Fruit fly (Drosophila melanogaster) whole organism, embryonic: ENCODE results near the gene cdi.
A peak's percentile ranks its signal among the peaks of the same experiment; 100 is the strongest.

ENCODE experiments used
- Aef1 ChIP-seq: fragments of 200-800 bp; sonication (Bioruptor generic); IDR thresholded peaks from 3 replicates; pipeline ENCODE4 v1.3.6; 2022; ENCODE audit warnings: missing biosample characterization, missing genetic modification characterization
- Asciz ChIP-seq: fragments of 200-800 bp; sonication (Bioruptor generic); optimal IDR thresholded peaks from 2 replicates; lab custom pipeline; 2017; ENCODE audit warnings: missing biosample characterization, mild to moderate bottlenecking, missing genetic modification characterization, missing genetic modification reagents
- Atf-2 ChIP-seq: fragments of 200-800 bp; sonication (Bioruptor generic); optimal IDR thresholded peaks from 2 replicates; lab custom pipeline; 2016; ENCODE audit warnings: missing biosample characterization, missing genetic modification characterization
- Atf6 ChIP-seq: fragments of 200-800 bp; sonication (Bioruptor generic); IDR thresholded peaks from 2 replicates; pipeline ENCODE4 v1.3.6; 2022; ENCODE audit warnings: missing biosample characterization, missing genetic modification characterization
- B-H2 ChIP-seq: fragments of 200-800 bp; sonication (Bioruptor generic); optimal IDR thresholded peaks from 2 replicates; lab custom pipeline; 2018; ENCODE audit warnings: missing biosample characterization, mild to moderate bottlenecking, missing genetic modification characterization
- CG10321 ChIP-seq: fragments of 200-800 bp; sonication (Bioruptor generic); IDR thresholded peaks from 2 replicates; pipeline ENCODE4 v1.3.6; 2022; ENCODE audit warnings: missing biosample characterization, missing genetic modification characterization
- CG10543 ChIP-seq: fragments of 200-800 bp; sonication (Bioruptor generic); optimal IDR thresholded peaks from 3 replicates; lab custom pipeline; 2017; ENCODE audit warnings: missing biosample characterization, mild to moderate bottlenecking, missing genetic modification characterization, moderate library complexity
- CG11456 ChIP-seq: fragments of 200-800 bp; sonication (Bioruptor generic); IDR thresholded peaks from 3 replicates; pipeline ENCODE4 v1.3.6; 2022; ENCODE audit warnings: missing biosample characterization, missing genetic modification characterization
- CG12744 ChIP-seq: fragments of 200-800 bp; sonication (Bioruptor generic); optimal IDR thresholded peaks from 2 replicates; lab custom pipeline; 2016; ENCODE audit warnings: missing biosample characterization, missing genetic modification characterization
- CG13123 ChIP-seq: fragments of 200-800 bp; sonication (Bioruptor generic); optimal IDR thresholded peaks from 2 replicates; lab custom pipeline; 2016; ENCODE audit warnings: missing biosample characterization, missing genetic modification characterization
- CG13296 ChIP-seq: fragments of 200-800 bp; sonication (Bioruptor generic); optimal IDR thresholded peaks from 3 replicates; lab custom pipeline; 2018; ENCODE audit warnings: missing biosample characterization, mild to moderate bottlenecking, missing genetic modification characterization
- CG15514 ChIP-seq: fragments of 200-800 bp; sonication (Bioruptor generic); optimal IDR thresholded peaks from 3 replicates; lab custom pipeline; 2017; ENCODE audit warnings: missing biosample characterization, missing genetic modification characterization, mild to moderate bottlenecking, moderate library complexity, missing genetic modification reagents
- CG16815 ChIP-seq: fragments of 200-800 bp; sonication (Bioruptor generic); optimal IDR thresholded peaks from 3 replicates; lab custom pipeline; 2017; ENCODE audit warnings: missing biosample characterization, mild to moderate bottlenecking, missing genetic modification characterization
- CG18764 ChIP-seq: fragments of 200-800 bp; sonication (Bioruptor generic); optimal IDR thresholded peaks from 3 replicates; lab custom pipeline; 2016; ENCODE audit warnings: missing biosample characterization, missing genetic modification characterization
- CG32532 ChIP-seq: fragments of 200-800 bp; sonication (Bioruptor generic); IDR thresholded peaks from 2 replicates; pipeline ENCODE4 v1.3.6; 2022; ENCODE audit warnings: missing biosample characterization, missing genetic modification characterization
- CG34376 ChIP-seq: fragments of 200-800 bp; sonication (Bioruptor generic); optimal IDR thresholded peaks from 2 replicates; lab custom pipeline; 2018; ENCODE audit warnings: missing biosample characterization, mild to moderate bottlenecking, missing genetic modification characterization
- CG43689 ChIP-seq: fragments of 200-800 bp; sonication (Bioruptor generic); IDR thresholded peaks from 2 replicates; pipeline ENCODE4 v1.3.6; 2022; ENCODE audit warnings: missing biosample characterization, missing genetic modification characterization
- CG4617 ChIP-seq: fragments of 200-800 bp; sonication (Bioruptor generic); optimal IDR thresholded peaks from 3 replicates; lab custom pipeline; 2016; ENCODE audit warnings: missing biosample characterization, missing genetic modification characterization, borderline replicate concordance
- CG4707 ChIP-seq: fragments of 200-800 bp; sonication (Bioruptor generic); optimal IDR thresholded peaks from 2 replicates; lab custom pipeline; 2018; ENCODE audit warnings: missing biosample characterization, mild to moderate bottlenecking, missing genetic modification characterization, moderate library complexity
- CG6272 ChIP-seq: fragments of 200-800 bp; sonication (Bioruptor generic); IDR thresholded peaks from 2 replicates; pipeline ENCODE4 v1.3.6; 2022; ENCODE audit warnings: missing biosample characterization, missing genetic modification characterization
- CG6689 ChIP-seq: fragments of 200-800 bp; sonication (Bioruptor generic); IDR thresholded peaks from 2 replicates; pipeline ENCODE4 v1.3.6; 2022; ENCODE audit warnings: missing biosample characterization, missing genetic modification characterization
- CG6791 ChIP-seq: fragments of 200-800 bp; sonication (Bioruptor generic); IDR thresholded peaks from 3 replicates; pipeline ENCODE4 v1.3.6; 2022; ENCODE audit warnings: missing biosample characterization, missing genetic modification characterization; ENCODE audit not compliant: partially characterized antibody
- CG8478 ChIP-seq: fragments of >200 bp; optimal IDR thresholded peaks from 2 replicates; lab custom pipeline; 2018
- CG9215 ChIP-seq: fragments of 200-800 bp; sonication (Bioruptor generic); IDR thresholded peaks from 2 replicates; pipeline ENCODE4 v1.3.6; 2022; ENCODE audit warnings: missing biosample characterization, missing genetic modification characterization
- CG9817 ChIP-seq: fragments of 200-800 bp; sonication (Bioruptor generic); optimal IDR thresholded peaks from 2 replicates; lab custom pipeline; 2018; ENCODE audit warnings: missing biosample characterization, mild to moderate bottlenecking, missing genetic modification characterization, moderate library complexity
- Hmr ChIP-seq: fragments of 200-800 bp; sonication (Bioruptor generic); optimal IDR thresholded peaks from 3 replicates; lab custom pipeline; 2017; ENCODE audit warnings: mild to moderate bottlenecking, missing biosample characterization, missing genetic modification reagents, missing genetic modification characterization
- Hr78 ChIP-seq, 2 experiments: fragments of 200-800 bp in 1 of 2; fragments of >200 bp in 1 of 2; sonication (Bioruptor generic) in 1 of 2; optimal IDR thresholded peaks; 2 replicates each; lab custom pipeline; 2017 to 2019; ENCODE audit warnings: missing biosample characterization in 2 of 2, missing genetic modification characterization in 2 of 2, mild to moderate bottlenecking in 1 of 2, moderate library complexity in 1 of 2
- NC2β ChIP-seq: fragments of 200-800 bp; sonication (Bioruptor generic); optimal IDR thresholded peaks from 2 replicates; lab custom pipeline; 2016; ENCODE audit warnings: missing biosample characterization, missing genetic modification characterization
- Nf-YB ChIP-seq: fragments of 200-800 bp; sonication (Bioruptor generic); optimal IDR thresholded peaks from 3 replicates; lab custom pipeline; 2019; ENCODE audit warnings: missing biosample characterization, mild to moderate bottlenecking, missing genetic modification characterization, moderate library complexity
- Scr ChIP-seq: fragments of 200-800 bp; sonication (Bioruptor generic); IDR thresholded peaks from 2 replicates; pipeline ENCODE4 v1.3.6; 2022; ENCODE audit warnings: missing biosample characterization, missing genetic modification characterization; ENCODE audit not compliant: partially characterized antibody
- Sox102F ChIP-seq: fragments of 200-800 bp; sonication (Bioruptor generic); optimal IDR thresholded peaks from 2 replicates; lab custom pipeline; 2018; ENCODE audit warnings: missing biosample characterization, mild to moderate bottlenecking, missing genetic modification characterization, moderate library complexity
- Taf1 ChIP-seq: fragments of 200-800 bp; sonication (Bioruptor generic); IDR thresholded peaks from 2 replicates; pipeline ENCODE4 v1.3.6; 2022; ENCODE audit warnings: missing biosample characterization, missing genetic modification characterization
- abd-A ChIP-seq: fragments of 200-800 bp; sonication (Bioruptor generic); optimal IDR thresholded peaks from 3 replicates; lab custom pipeline; 2019; ENCODE audit warnings: missing biosample characterization, mild to moderate bottlenecking, missing genetic modification characterization, moderate library complexity
- ase ChIP-seq: fragments of 200-800 bp; sonication (Bioruptor generic); IDR thresholded peaks from 3 replicates; pipeline ENCODE4 v1.3.6; 2022; ENCODE audit warnings: missing biosample characterization, missing genetic modification characterization
- cwo ChIP-seq: fragments of 200-800 bp; sonication (Bioruptor generic); optimal IDR thresholded peaks from 3 replicates; lab custom pipeline; 2017; ENCODE audit warnings: missing biosample characterization, missing genetic modification characterization, mild to moderate bottlenecking, moderate library complexity, missing genetic modification reagents
- en ChIP-seq: fragments of 200-800 bp; sonication (Bioruptor generic); optimal IDR thresholded peaks from 2 replicates; lab custom pipeline; 2016; ENCODE audit warnings: missing biosample characterization, missing genetic modification characterization
- ewg ChIP-seq: fragments of 200-800 bp; sonication (Bioruptor generic); optimal IDR thresholded peaks from 3 replicates; lab custom pipeline; 2017; ENCODE audit warnings: mild to moderate bottlenecking, missing biosample characterization, missing genetic modification reagents, missing genetic modification characterization
- gcm ChIP-seq: fragments of 200-800 bp; sonication (Bioruptor generic); optimal IDR thresholded peaks from 2 replicates; lab custom pipeline; 2019; ENCODE audit warnings: missing biosample characterization, mild to moderate bottlenecking, missing genetic modification characterization, moderate library complexity
- hb ChIP-seq: fragments of 200-800 bp; sonication (Bioruptor generic); IDR thresholded peaks from 3 replicates; pipeline ENCODE4 v1.3.6; 2022; ENCODE audit warnings: missing biosample characterization, missing genetic modification characterization; ENCODE audit not compliant: partially characterized antibody
- hbn ChIP-seq: fragments of 200-800 bp; sonication (Bioruptor generic); IDR thresholded peaks from 2 replicates; pipeline ENCODE4 v1.3.6; 2022; ENCODE audit warnings: missing biosample characterization, missing genetic modification characterization; ENCODE audit not compliant: partially characterized antibody
- ind ChIP-seq: fragments of 200-800 bp; sonication (Bioruptor generic); optimal IDR thresholded peaks from 3 replicates; lab custom pipeline; 2016; ENCODE audit warnings: missing biosample characterization, missing genetic modification characterization
- lilli ChIP-seq: fragments of 200-800 bp; sonication (Bioruptor generic); optimal IDR thresholded peaks from 3 replicates; lab custom pipeline; 2016; ENCODE audit warnings: missing biosample characterization, missing genetic modification characterization
- oc ChIP-seq: fragments of 200-800 bp; sonication (Bioruptor generic); optimal IDR thresholded peaks from 2 replicates; lab custom pipeline; 2018; ENCODE audit warnings: missing biosample characterization, mild to moderate bottlenecking, missing genetic modification characterization, moderate library complexity
- org-1 ChIP-seq: fragments of 200-800 bp; sonication (Bioruptor generic); optimal IDR thresholded peaks from 2 replicates; lab custom pipeline; 2017; ENCODE audit warnings: missing biosample characterization, missing genetic modification characterization
- phol ChIP-seq: fragments of 200-800 bp; sonication (Bioruptor generic); optimal IDR thresholded peaks from 3 replicates; lab custom pipeline; 2018; ENCODE audit warnings: missing biosample characterization, mild to moderate bottlenecking, missing genetic modification characterization, moderate library complexity
- ro ChIP-seq: fragments of 200-800 bp; sonication (Bioruptor generic); IDR thresholded peaks from 2 replicates; pipeline ENCODE4 v1.3.6; 2022; ENCODE audit warnings: missing biosample characterization, missing genetic modification characterization
- salm ChIP-seq: fragments of 200-800 bp; sonication (Bioruptor generic); optimal IDR thresholded peaks from 2 replicates; lab custom pipeline; 2018; ENCODE audit warnings: missing biosample characterization, mild to moderate bottlenecking, missing genetic modification characterization
- sima ChIP-seq: fragments of 200-800 bp; sonication (Bioruptor generic); optimal IDR thresholded peaks from 2 replicates; lab custom pipeline; 2016; ENCODE audit warnings: missing biosample characterization, missing genetic modification characterization
- slou ChIP-seq: fragments of 200-800 bp; sonication (Bioruptor generic); optimal IDR thresholded peaks from 3 replicates; lab custom pipeline; 2016; ENCODE audit warnings: missing biosample characterization, missing genetic modification characterization
- sob ChIP-seq: fragments of 200-800 bp; sonication (Bioruptor generic); IDR thresholded peaks from 2 replicates; pipeline ENCODE4 v1.3.6; 2022; ENCODE audit warnings: missing biosample characterization, missing genetic modification characterization

The cdi gene

DNA sequence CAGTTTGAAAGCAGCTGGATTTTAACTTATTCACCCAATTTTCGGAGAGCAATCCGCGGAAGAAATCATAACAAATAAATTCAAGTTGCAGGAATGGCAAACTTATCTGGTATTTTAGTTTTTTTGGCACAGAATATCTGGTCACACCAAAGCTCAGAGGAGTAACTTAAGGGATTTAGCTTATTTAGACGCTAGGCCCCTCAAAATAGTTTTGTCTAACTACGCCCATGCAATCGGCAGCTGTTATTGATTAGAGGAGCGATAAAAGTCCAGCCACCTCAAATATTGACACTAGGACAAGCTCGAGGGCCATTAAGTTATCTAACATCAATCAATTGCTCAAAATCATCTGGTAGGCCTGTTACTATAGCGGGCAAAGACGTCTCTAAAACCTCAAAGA lies 65.3 kb downstream of the cdi start, which contains the start of the genes GatA and P5cr (continued):
- TF ChIP-seq NC2β (GFP tag; lab: Kevin White, UChicago) (peak; percentile 71), CG8478 (lab: Kevin White, UChicago) (no peak), CG9817 (tag; lab: Kevin White, UChicago) (peak; percentile 85), CG10321 (peak; percentile 51; the same call in 1 of the 2 replicates), ewg (peak; percentile 55), ro (no peak), CG43689 (GFP tag; lab: Robert Waterston, UW) (no peak; the same call in 1 of the 2 replicates), Nf-YB (GFP tag; lab: Kevin White, UChicago) (peak; percentile 15), Aef1 (GFP tag; lab: Robert Waterston, UW) (peak; percentile 81), CG4617 (GFP tag; lab: Kevin White, UChicago) (peak; percentile 80), slou (GFP tag; lab: Kevin White, UChicago) (peak; percentile 68), Hmr (GFP tag; lab: Kevin White, UChicago) (peak; percentile 88), Hr78 (GFP tag; optimal IDR thresholded peaks at IDR 0.05; lab: Kevin White, UChicago) (no peak), CG18764 (GFP tag; lab: Kevin White, UChicago) (peak; percentile 67), CG11456 (GFP tag; lab: Robert Waterston, UW) (peak; percentile 96), gcm (peak; percentile 5), Atf-2 (GFP tag; lab: Kevin White, UChicago) (peak; percentile 74), Sox102F (GFP tag; lab: Kevin White, UChicago) (peak; percentile 74), CG6689 (peak; percentile 65), oc (tag; lab: Kevin White, UChicago) (no peak), sob (GFP tag; lab: Robert Waterston, UW) (peak; percentile 89), CG34376 (GFP tag; lab: Kevin White, UChicago) (peak; percentile 82), CG10543 (peak; percentile 30), CG32532 (peak; percentile 94), CG15514 (GFP tag; lab: Kevin White, UChicago) (peak; percentile 82), hb (no peak), Asciz (GFP tag; lab: Kevin White, UChicago) (no peak), CG12744 (peak; percentile 75), Taf1 (GFP tag; lab: Robert Waterston, UW) (peak; percentile 56; the same call in 1 of the 2 replicates), phol (tag; lab: Kevin White, UChicago) (peak; percentile 42), B-H2 (GFP tag; lab: Kevin White, UChicago) (peak; percentile 83), hbn (no peak), CG9215 (peak; percentile 73), Atf6 (GFP tag; lab: Robert Waterston, UW) (peak; percentile 86), salm (tag; lab: Kevin White, UChicago) (peak; percentile 49), abd-A (tag; lab: Kevin White, UChicago) (no peak), CG16815 (GFP tag; lab: Kevin White, UChicago) (peak; percentile 61), CG6791 (GFP tag; lab: Robert Waterston, UW) (no peak), CG4707 (GFP tag; lab: Kevin White, UChicago) (peak; percentile 41), ind (peak; percentile 91), lilli (GFP tag; lab: Kevin White, UChicago) (peak; percentile 97), CG13296 (GFP tag; lab: Kevin White, UChicago) (peak; percentile 83), CG13123 (GFP tag; lab: Kevin White, UChicago) (peak; percentile 58), CG6272 (GFP tag; lab: Robert Waterston, UW) (peak; percentile 68; the same call in 1 of the 2 replicates), cwo (GFP tag; lab: Kevin White, UChicago) (peak; percentile 67), sima (GFP tag; lab: Kevin White, UChicago) (peak; percentile 5), ase (peak; percentile 54; the same call in 2 of the 3 replicates), Scr (GFP tag; lab: Robert Waterston, UW) (no peak), en (peak; percentile 68), org-1 (GFP tag; lab: Kevin White, UChicago) (peak; percentile 34)
